Worm (Caenorhabditis elegans): Measurements from ENCODE around the gene tes-1.

tes-1 gene

DNA sequence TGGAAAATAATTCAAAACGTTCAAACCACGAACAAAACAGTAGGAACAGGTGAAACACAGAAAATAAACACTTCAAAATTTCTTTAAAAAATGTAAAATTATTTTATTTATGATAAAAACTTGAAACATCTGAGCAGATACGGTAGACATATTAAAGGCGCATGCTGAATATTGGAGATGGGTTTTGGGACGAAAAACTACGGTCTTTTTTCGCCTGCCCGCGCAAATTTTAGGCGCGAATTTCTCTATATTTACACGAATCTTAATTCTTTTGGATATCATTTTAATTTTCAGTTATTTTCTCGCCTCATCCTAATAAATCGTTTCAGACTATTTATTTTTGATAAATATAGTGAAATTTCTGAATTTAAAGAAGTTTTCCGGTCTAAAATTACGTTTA is 26.5 kb upstream of the tes-1 start (continued):
- TF ChIP-seq nhr-179 (tag; optimal IDR thresholded peaks at IDR 0.05) (no peak), tbx-9 (tag; optimal IDR thresholded peaks at IDR 0.05; ENCODE audit: borderline replicate concordance) (no peak), ztf-3 (GFP tag; optimal IDR thresholded peaks at IDR 0.05) (no peak), ceh-79 (tag; optimal IDR thresholded peaks at IDR 0.05) (no peak), him-1 (tag; optimal IDR thresholded peaks at IDR 0.05) (no peak), mxl-1 (tag; optimal IDR thresholded peaks at IDR 0.05) (no peak), lsy-27 (tag; optimal IDR thresholded peaks at IDR 0.05; ENCODE audit: borderline replicate concordance, insufficient read depth) (no peak), hmg-1.2 (GFP tag; IDR thresholded peaks at IDR 0.05) (peak; percentile 54), T07F8.4 (tag; optimal IDR thresholded peaks at IDR 0.05) (no peak), pbrm-1 (GFP tag; IDR thresholded peaks at IDR 0.05) (peak; percentile 90), ekl-4 (GFP tag; IDR thresholded peaks at IDR 0.05) (peak; percentile 72), lin-40 (tag; optimal IDR thresholded peaks at IDR 0.05) (no peak), nhr-27 (tag; optimal IDR thresholded peaks at IDR 0.05) (no peak), Y56A3A.18 (GFP tag; IDR thresholded peaks at IDR 0.05) (no peak), snpc-1.3 (tag; optimal IDR thresholded peaks at IDR 0.05; ENCODE audit: insufficient read depth) (peak; percentile 50)

DNA sequence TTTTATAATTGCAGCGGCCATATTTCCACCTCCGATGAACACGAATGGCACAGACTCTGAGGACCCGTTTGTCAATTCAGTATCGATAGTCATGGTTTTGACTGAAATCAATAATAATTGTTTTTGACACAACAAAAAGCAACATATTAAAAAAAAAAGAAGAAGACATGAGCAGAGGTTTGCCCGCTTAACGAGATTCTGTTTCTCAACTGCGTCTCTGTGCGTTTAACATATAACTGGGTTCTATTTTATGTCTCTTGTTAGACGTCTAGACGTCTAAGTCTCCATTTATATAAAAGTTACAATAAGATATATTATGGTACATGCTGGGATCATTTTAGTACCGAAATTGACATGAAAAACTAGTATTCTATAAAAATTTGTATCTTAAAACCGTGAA is 26.0 kb upstream of the tes-1 start, which contains the start of gene pycr-4:
Gene pycr-4 (minus strand): TSS at position 101 of the 400 bp plus-strand sequence.
- TF ChIP-seq xnd-1 (tag; optimal IDR thresholded peaks at IDR 0.05) (no peak), F33H1.4 (GFP tag; IDR thresholded peaks at IDR 0.05) (no peak), chd-7 (tag; optimal IDR thresholded peaks at IDR 0.05) (no peak), hmg-1.2 (GFP tag; IDR thresholded peaks at IDR 0.05) (peak; percentile 36; the same call in 1 of the 2 replicates), tlf-1 (GFP tag; optimal IDR thresholded peaks at IDR 0.05) (no peak)

ce11 chrIV:7474826-7475225 is 23.6 kb upstream of the tes-1 start, which contains the start of gene slc-25A18.2:
slc-25A18.2 (plus strand) TSS chrIV:7475041.
- TF ChIP-seq ztf-25 (GFP tag; IDR thresholded peaks at IDR 0.05) (no peak), hlh-12 (tag; optimal IDR thresholded peaks at IDR 0.05) (no peak), atf-7 (tag; optimal IDR thresholded peaks at IDR 0.05) (no peak), K11D2.4 (GFP tag; IDR thresholded peaks at IDR 0.05) (no peak), tbp1 (GFP tag; optimal IDR thresholded peaks at IDR 0.05) (no peak), lin-54 (GFP tag; optimal IDR thresholded peaks at IDR 0.05) (no peak), ztf-22 (GFP tag; optimal IDR thresholded peaks at IDR 0.05) (no peak), Y56A3A.18 (GFP tag; IDR thresholded peaks at IDR 0.05) (no peak), madf-6 (GFP tag; IDR thresholded peaks at IDR 0.05) (no peak), chd-7 (tag; optimal IDR thresholded peaks at IDR 0.05) (no peak), rpc-1 (optimal IDR thresholded peaks at IDR 0.05) (no peak), rpc-1 (tag; optimal IDR thresholded peaks at IDR 0.05) (no peak), him-1 (tag; optimal IDR thresholded peaks at IDR 0.05) (no peak), lin-40 (tag; optimal IDR thresholded peaks at IDR 0.05) (no peak), F55B11.4 (tag; optimal IDR thresholded peaks at IDR 0.05; ENCODE audit: borderline replicate concordance, insufficient read depth) (no peak), ztf-6 (GFP tag; IDR thresholded peaks at IDR 0.05) (no peak)

DNA sequence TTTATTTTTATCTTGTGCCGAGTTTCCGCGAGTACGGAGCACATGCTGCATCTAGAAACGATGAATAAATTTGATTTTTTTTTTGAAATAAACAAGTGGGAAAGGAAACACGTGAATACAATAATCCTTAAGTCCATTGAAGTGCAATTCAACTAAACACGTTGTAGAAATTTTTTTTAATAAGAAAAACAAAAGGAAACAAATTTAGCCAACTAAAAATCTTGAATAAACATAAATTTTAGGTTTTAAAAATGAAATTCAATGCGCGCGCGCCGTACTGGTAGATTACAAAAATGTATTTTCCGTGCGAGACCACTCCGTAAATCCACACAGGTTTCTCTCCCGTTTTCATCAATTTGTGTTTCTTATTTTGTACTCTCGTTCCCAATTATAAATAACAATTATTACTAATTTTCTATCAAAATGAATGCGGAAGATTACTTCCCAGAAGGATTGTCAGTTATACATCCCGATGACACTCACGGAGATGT is 22.0 kb upstream of the tes-1 start, which contains the start of the genes plk-3 and F55G1.6:
Gene plk-3 (minus strand): TSS at position 51 of the 491 bp plus-strand sequence.
Gene F55G1.6 (plus strand): TSS at position 359 of the 491 bp plus-strand sequence.
- no peak for TF ChIP-seq attf-5 (GFP tag; optimal IDR thresholded peaks at IDR 0.05)
- TF ChIP-seq xnd-1 (tag; optimal IDR thresholded peaks at IDR 0.05) = peak; percentile 63
- TF ChIP-seq him-1 (tag; optimal IDR thresholded peaks at IDR 0.05) = peak; percentile 11
- TF ChIP-seq ceh-91 (GFP tag; IDR thresholded peaks at IDR 0.05) = peak; percentile 73
- peak; percentile 94 for TF ChIP-seq efl-1 (GFP tag; optimal IDR thresholded peaks at IDR 0.05)
- no peak for TF ChIP-seq snpc-4 (GFP tag; optimal IDR thresholded peaks at IDR 0.05)
- peak in 1 of 4 experiments; percentile 20 for TF ChIP-seq snpc-4 (tag; optimal IDR thresholded peaks at IDR 0.05)
- TF ChIP-seq die-1 (tag; optimal IDR thresholded peaks at IDR 0.05) = no peak
- no peak for TF ChIP-seq lir-1 (GFP tag; conservative IDR thresholded peaks at IDR 0.05)
- no peak for TF ChIP-seq sdz-38 (tag; optimal IDR thresholded peaks at IDR 0.05)
- TF ChIP-seq B0019.2 (GFP tag; conservative IDR thresholded peaks at IDR 0.05) = peak; percentile 52; the same call in 1 of the 2 replicates
- no peak for TF ChIP-seq B0035.1 (tag; optimal IDR thresholded peaks at IDR 0.05)
- TF ChIP-seq lsl-1 (GFP tag; optimal IDR thresholded peaks at IDR 0.05) = peak; percentile 80
- peak; percentile 10 for TF ChIP-seq tbp1 (GFP tag; optimal IDR thresholded peaks at IDR 0.05)
- TF ChIP-seq F33H1.4 (GFP tag; IDR thresholded peaks at IDR 0.05) = peak; percentile 89
- peak; percentile 73 for TF ChIP-seq madf-8 (GFP tag; conservative IDR thresholded peaks at IDR 0.05)
- peak; percentile 44 for TF ChIP-seq F49E8.2 (tag; optimal IDR thresholded peaks at IDR 0.05; ENCODE audit: insufficient read depth)

Measured in whole organism, young adult.